Worm (Caenorhabditis elegans): Measurements from ENCODE around the gene gldc-1.

Gene gldc-1

DNA sequence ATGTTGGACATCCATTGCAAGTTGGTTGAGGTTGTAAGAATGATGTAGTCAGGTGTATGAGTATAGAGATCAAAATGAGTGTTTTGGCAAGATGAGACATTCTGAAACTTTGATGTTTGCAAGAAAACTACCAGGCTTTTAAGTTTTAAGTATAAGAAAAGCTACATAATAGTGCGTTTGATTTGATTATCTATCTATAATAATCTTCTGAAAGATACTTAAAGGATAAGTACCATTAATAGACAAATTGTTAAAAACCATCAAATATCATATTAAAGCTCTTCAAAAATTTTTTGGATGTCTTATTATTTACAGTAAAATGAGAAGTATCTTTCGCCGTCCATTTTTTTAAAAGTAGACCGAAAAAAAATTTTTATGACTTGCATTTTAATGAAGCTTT is 7.1 kb upstream of the gldc-1 start, which contains the start of gene R12C12.10:
TSS of gene R12C12.10 (minus strand) at position 101 of the 400 bp plus-strand sequence.
- TF ChIP-seq F33H1.4 (GFP tag; IDR thresholded peaks at IDR 0.05) (no peak), F23B12.7 (tag; optimal IDR thresholded peaks at IDR 0.05; ENCODE audit: insufficient read depth) (no peak), F10E7.11 (tag; optimal IDR thresholded peaks at IDR 0.05) (no peak), C17E4.6 (GFP tag; IDR thresholded peaks at IDR 0.05) (no peak)

DNA sequence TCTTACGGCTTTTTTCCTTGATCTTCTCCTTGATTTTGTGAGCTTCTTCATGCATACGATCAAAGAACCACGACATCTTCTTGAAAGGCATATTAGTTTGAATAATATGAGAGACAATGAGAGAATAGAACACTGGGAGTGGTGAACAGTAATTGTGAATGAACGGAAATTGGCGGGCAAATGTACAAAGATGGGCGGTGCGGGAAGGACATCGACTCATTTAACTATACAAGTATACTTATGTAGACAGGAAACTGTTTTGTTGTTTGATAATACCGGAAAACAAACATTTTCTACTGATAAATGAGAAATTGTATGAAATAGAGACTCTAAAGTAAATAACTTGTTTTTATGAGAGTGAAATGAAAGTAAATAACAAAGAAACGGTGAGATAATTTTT is 5.2 kb upstream of the gldc-1 start, which contains the start of gene R12C12.5:
TSS of gene R12C12.5 (minus strand) at position 101 of the 400 bp plus-strand sequence.
- TF ChIP-seq efl-1 (GFP tag; optimal IDR thresholded peaks at IDR 0.05) (peak; percentile 37), tlf-1 (GFP tag; optimal IDR thresholded peaks at IDR 0.05) (no peak), madf-8 (GFP tag; conservative IDR thresholded peaks at IDR 0.05) (0 out of 2 replicates have a peak, but pooled peaks have one; percentile 27)

DNA sequence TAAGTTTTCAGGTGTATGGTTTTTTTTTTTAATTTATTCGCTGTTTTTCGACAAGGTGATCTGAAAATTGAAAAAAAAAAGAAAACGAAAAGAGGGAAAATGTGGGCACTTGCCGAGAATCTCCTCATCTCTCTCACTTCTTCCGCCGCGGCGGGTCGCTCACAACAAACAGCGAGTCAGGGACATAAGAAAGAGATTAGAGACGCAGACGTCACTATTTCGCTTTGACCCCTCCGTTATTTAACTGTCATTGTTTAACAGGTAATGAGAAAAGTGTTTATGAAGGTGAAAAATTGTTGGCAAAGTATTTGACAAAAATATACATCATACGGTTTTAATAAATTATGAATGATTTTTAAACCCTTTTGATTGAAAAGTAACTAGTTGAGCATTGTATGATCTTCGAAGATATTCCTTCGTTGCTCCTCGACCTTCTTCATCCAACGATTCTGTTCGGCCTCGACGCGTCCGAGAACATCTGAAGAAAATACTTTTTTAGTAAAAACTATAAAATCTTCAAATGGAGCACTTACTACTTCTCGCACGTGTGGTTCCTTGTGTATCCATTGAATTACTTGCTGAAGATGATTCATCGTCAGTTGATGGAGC is 4.1 kb upstream of the gldc-1 start:
- TF ChIP-seq ztf-18 (tag; optimal IDR thresholded peaks at IDR 0.05) (peak; percentile 60), Y53G8AR.9 (GFP tag; conservative IDR thresholded peaks at IDR 0.05) (no peak), bed-2 (GFP tag; IDR thresholded peaks at IDR 0.05) (no peak), egrh-3 (GFP tag; IDR thresholded peaks at IDR 0.05) (no peak), nhr-120 (GFP tag; IDR thresholded peaks at IDR 0.05) (no peak), F39B2.1 (GFP tag; IDR thresholded peaks at IDR 0.05) (no peak), F10E7.11 (tag; optimal IDR thresholded peaks at IDR 0.05) (no peak), madf-6 (GFP tag; IDR thresholded peaks at IDR 0.05) (peak; percentile 36; the same call in 1 of the 2 replicates), ztf-28 (GFP tag; IDR thresholded peaks at IDR 0.05) (no peak), efl-1 (GFP tag; optimal IDR thresholded peaks at IDR 0.05) (no peak)

DNA sequence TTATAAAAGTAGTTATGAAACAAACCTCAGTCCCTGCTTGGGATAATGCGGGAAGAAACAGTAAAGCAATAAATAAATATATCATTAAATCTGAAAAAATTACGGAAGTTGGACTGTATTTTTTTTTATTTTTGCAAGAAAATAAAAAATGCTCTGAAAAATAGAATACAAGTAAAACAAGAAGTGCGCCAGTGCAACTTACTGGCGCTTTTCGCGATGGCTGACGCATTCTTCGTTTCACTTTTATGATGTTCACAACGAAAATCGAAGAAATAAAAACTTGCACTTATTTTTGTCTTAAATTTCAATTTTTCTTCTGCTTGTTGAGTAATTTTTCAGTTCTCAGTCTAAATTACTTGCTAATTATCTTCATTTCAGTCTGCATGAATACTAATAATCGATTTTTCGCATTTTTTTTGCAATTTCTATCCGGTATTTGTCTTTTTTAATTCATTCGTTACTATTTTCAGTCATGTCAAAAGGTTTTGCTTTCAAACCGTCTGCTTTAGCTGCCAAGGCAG is 2.5 kb upstream of the gldc-1 start, which contains the start of the genes R12C12.6 and ran-5:
TSS of gene R12C12.6 (minus strand) at position 229 of the 521 bp plus-strand sequence.
TSS of gene ran-5 (plus strand) at position 471 of the 521 bp plus-strand sequence.
- TF ChIP-seq xnd-1 (tag; optimal IDR thresholded peaks at IDR 0.05) (peak; percentile 66), lsy-27 (tag; optimal IDR thresholded peaks at IDR 0.05; ENCODE audit: borderline replicate concordance, insufficient read depth) (no peak), C17E4.6 (GFP tag; IDR thresholded peaks at IDR 0.05) (peak; percentile 38; the same call in 1 of the 2 replicates), Y56A3A.18 (GFP tag; IDR thresholded peaks at IDR 0.05) (peak; percentile 81), F22D6.2 (tag; optimal IDR thresholded peaks at IDR 0.05) (peak; percentile 55), F49E8.2 (tag; optimal IDR thresholded peaks at IDR 0.05; ENCODE audit: insufficient read depth) (peak; percentile 52), lir-1 (GFP tag; conservative IDR thresholded peaks at IDR 0.05) (peak; percentile 62), ztf-18 (tag; optimal IDR thresholded peaks at IDR 0.05) (peak; percentile 98), him-1 (tag; optimal IDR thresholded peaks at IDR 0.05) (peak; percentile 41), tbp1 (GFP tag; optimal IDR thresholded peaks at IDR 0.05) (peak; percentile 60), repo-1 (tag; optimal IDR thresholded peaks at IDR 0.05) (peak; percentile 73), dox-1 (GFP tag; IDR thresholded peaks at IDR 0.05) (peak; percentile 88; the same call in 1 of the 2 replicates), hlh-26 (GFP tag; conservative IDR thresholded peaks at IDR 0.05) (no peak), hsf-1 (GFP tag; IDR thresholded peaks at IDR 0.05) (0 out of 2 replicates have a peak, but pooled peaks have one; percentile 38), Y53G8AR.9 (GFP tag; conservative IDR thresholded peaks at IDR 0.05) (peak; percentile 89), lsl-1 (GFP tag; optimal IDR thresholded peaks at IDR 0.05) (peak; percentile 72), snpc-1.3 (tag; optimal IDR thresholded peaks at IDR 0.05; ENCODE audit: insufficient read depth) (peak; percentile 11), dpl-1 (GFP tag; optimal IDR thresholded peaks at IDR 0.05) (peak; percentile 27), atf-7 (tag; optimal IDR thresholded peaks at IDR 0.05) (peak; percentile 48), lin-40 (tag; optimal IDR thresholded peaks at IDR 0.05) (peak; percentile 90), rcor-1 (GFP tag; IDR thresholded peaks at IDR 0.05) (peak; percentile 69), F33H1.4 (GFP tag; IDR thresholded peaks at IDR 0.05) (peak; percentile 56; the same call in 1 of the 2 replicates), ceh-27 (GFP tag; optimal IDR thresholded peaks at IDR 0.05) (peak; percentile 13), snpc-1.1 (tag; optimal IDR thresholded peaks at IDR 0.05; ENCODE audit: insufficient read depth) (no peak), snpc-3.4 (tag; optimal IDR thresholded peaks at IDR 0.05) (peak; percentile 77), madf-3 (GFP tag; IDR thresholded peaks at IDR 0.05) (no peak), nfyb-1 (GFP tag; IDR thresholded peaks at IDR 0.05) (peak; percentile 70; the same call in 1 of the 2 replicates), ets-4 (GFP tag; optimal IDR thresholded peaks at IDR 0.05) (no peak), athp-1 (tag; optimal IDR thresholded peaks at IDR 0.05) (peak; percentile 0)
